Fruit fly (Drosophila melanogaster) whole organism, prepupa: ENCODE measurements around the gene Jhbp16.

Experiments
- Blimp-1 ChIP-seq: fragments of 200-800 bp; sonication (Bioruptor generic); optimal IDR thresholded peaks from 3 replicates; lab custom pipeline; 2017; ENCODE audit warnings: missing biosample characterization, missing genetic modification characterization, mild to moderate bottlenecking, moderate library complexity, missing genetic modification reagents
- CG10669 ChIP-seq: fragments of 200-800 bp; sonication (Bioruptor generic); optimal IDR thresholded peaks from 3 replicates; lab custom pipeline; 2018; ENCODE audit warnings: missing biosample characterization, mild to moderate bottlenecking, missing genetic modification characterization, moderate library complexity
- CG11762 ChIP-seq: fragments of 200-800 bp; sonication (Bioruptor generic); optimal IDR thresholded peaks from 3 replicates; lab custom pipeline; 2016; ENCODE audit warnings: missing biosample characterization, missing genetic modification characterization; ENCODE audit not compliant: insufficient read depth
- CG11902 ChIP-seq: fragments of 200-800 bp; sonication (Bioruptor generic); optimal IDR thresholded peaks from 3 replicates; lab custom pipeline; 2016; ENCODE audit warnings: missing biosample characterization, missing genetic modification characterization
- CG15336 ChIP-seq: fragments of 200-800 bp; sonication (Bioruptor generic); IDR thresholded peaks from 2 replicates; pipeline ENCODE4 v1.3.6; 2022; ENCODE audit warnings: missing biosample characterization, missing genetic modification characterization
- CG16779 ChIP-seq: fragments of 200-800 bp; sonication (Bioruptor generic); optimal IDR thresholded peaks from 3 replicates; lab custom pipeline; 2017; ENCODE audit warnings: missing biosample characterization, mild to moderate bottlenecking, missing genetic modification characterization
- CG3032 ChIP-seq: fragments of 200-800 bp; optimal IDR thresholded peaks from 2 replicates; lab custom pipeline; 2019; ENCODE audit warnings: missing biosample characterization, mild to moderate bottlenecking, missing genetic modification characterization, moderate library complexity
- CG32006 ChIP-seq: fragments of 200-800 bp; sonication (Bioruptor generic); optimal IDR thresholded peaks from 3 replicates; lab custom pipeline; 2017; ENCODE audit warnings: missing biosample characterization, mild to moderate bottlenecking, missing genetic modification characterization
- CG4318 ChIP-seq: fragments of 200-800 bp; sonication (Bioruptor generic); optimal IDR thresholded peaks from 3 replicates; lab custom pipeline; 2017; ENCODE audit warnings: missing biosample characterization, mild to moderate bottlenecking, missing genetic modification characterization
- CG6163 ChIP-seq: fragments of 200-800 bp; sonication (Bioruptor generic); IDR thresholded peaks from 3 replicates; pipeline ENCODE4 v1.3.6; 2022; ENCODE audit warnings: missing biosample characterization, missing genetic modification characterization
- CG6276 ChIP-seq: fragments of 200-800 bp; sonication (Bioruptor generic); optimal IDR thresholded peaks from 2 replicates; lab custom pipeline; 2017; ENCODE audit warnings: missing biosample characterization, mild to moderate bottlenecking, missing genetic modification characterization
- CG6792 ChIP-seq: fragments of 200-800 bp; sonication (Bioruptor generic); optimal IDR thresholded peaks from 3 replicates; lab custom pipeline; 2016; ENCODE audit warnings: missing biosample characterization, missing genetic modification characterization
- CG6808 ChIP-seq: fragments of 200-800 bp; sonication (Bioruptor generic); optimal IDR thresholded peaks from 3 replicates; lab custom pipeline; 2017; ENCODE audit warnings: missing biosample characterization, missing genetic modification characterization, mild to moderate bottlenecking, moderate library complexity, missing genetic modification reagents
- CG6854 ChIP-seq: fragments of 200-800 bp; sonication (Bioruptor generic); optimal IDR thresholded peaks from 2 replicates; lab custom pipeline; 2017; ENCODE audit warnings: missing biosample characterization, mild to moderate bottlenecking, missing genetic modification characterization
- CG7368 ChIP-seq: fragments of 200-800 bp; sonication (Bioruptor generic); optimal IDR thresholded peaks from 3 replicates; lab custom pipeline; 2016; ENCODE audit warnings: missing biosample characterization, missing genetic modification characterization
- CG8119 ChIP-seq: fragments of 200-800 bp; sonication (Bioruptor generic); IDR thresholded peaks from 3 replicates; pipeline ENCODE4 v1.3.6; 2022; ENCODE audit warnings: missing biosample characterization, missing genetic modification characterization
- CG8319 ChIP-seq: fragments of 200-800 bp; sonication (Bioruptor generic); optimal IDR thresholded peaks from 3 replicates; lab custom pipeline; 2016; ENCODE audit warnings: missing biosample characterization, missing genetic modification characterization
- CG8632 ChIP-seq: fragments of 200-800 bp; sonication (Bioruptor generic); optimal IDR thresholded peaks from 3 replicates; lab custom pipeline; 2016; ENCODE audit warnings: missing biosample characterization, missing genetic modification characterization
- CG9139 ChIP-seq: fragments of 200-800 bp; sonication (Bioruptor generic); optimal IDR thresholded peaks from 3 replicates; lab custom pipeline; 2017; ENCODE audit warnings: missing biosample characterization, mild to moderate bottlenecking, missing genetic modification characterization
- Eip75B ChIP-seq: fragments of 200-800 bp; sonication (Bioruptor generic); optimal IDR thresholded peaks from 3 replicates; lab custom pipeline; 2016; ENCODE audit warnings: missing biosample characterization, missing genetic modification characterization
- Eip78C ChIP-seq: fragments of 200-800 bp; sonication (Bioruptor generic); peaks from one replicate; lab custom pipeline; 2016; ENCODE audit warnings: missing biosample characterization, missing genetic modification characterization
- Eip93F ChIP-seq: fragments of 200-800 bp; sonication (Bioruptor generic); optimal IDR thresholded peaks from 2 replicates; lab custom pipeline; 2016; ENCODE audit warnings: missing biosample characterization, mild to moderate bottlenecking, missing genetic modification characterization
- Ets96B ChIP-seq: fragments of 200-800 bp; optimal IDR thresholded peaks from 2 replicates; lab custom pipeline; 2019; ENCODE audit warnings: missing biosample characterization, mild to moderate bottlenecking, missing genetic modification characterization, moderate library complexity
- Gug ChIP-seq: fragments of 200-800 bp; sonication (Bioruptor generic); IDR thresholded peaks from 2 replicates; pipeline ENCODE4 v1.3.6; 2022; ENCODE audit warnings: missing biosample characterization, missing genetic modification characterization
- Hr38 ChIP-seq: sonication (Bioruptor generic); optimal IDR thresholded peaks from 2 replicates; lab custom pipeline; 2016; ENCODE audit warnings: missing biosample characterization, missing genetic modification characterization
- Hr4 ChIP-seq: fragments of 200-800 bp; sonication (Bioruptor generic); optimal IDR thresholded peaks from 3 replicates; lab custom pipeline; 2016; ENCODE audit warnings: missing biosample characterization, missing genetic modification characterization
- Lpt ChIP-seq: fragments of 200-800 bp; sonication (Bioruptor generic); optimal IDR thresholded peaks from 3 replicates; lab custom pipeline; 2016; ENCODE audit warnings: missing biosample characterization, missing genetic modification characterization
- Met ChIP-seq: fragments of 200-800 bp; sonication (Bioruptor generic); optimal IDR thresholded peaks from 3 replicates; lab custom pipeline; 2016; ENCODE audit warnings: missing biosample characterization, missing genetic modification characterization
- Smox ChIP-seq: fragments of 200-800 bp; sonication (Bioruptor generic); optimal IDR thresholded peaks from 3 replicates; lab custom pipeline; 2016; ENCODE audit warnings: missing biosample characterization, missing genetic modification characterization
- Sox102F ChIP-seq: fragments of 200-800 bp; sonication (Bioruptor generic); optimal IDR thresholded peaks from 2 replicates; lab custom pipeline; 2016; ENCODE audit warnings: missing biosample characterization, mild to moderate bottlenecking, missing genetic modification characterization
- Sox14 ChIP-seq: fragments of 200-800 bp; sonication (Bioruptor generic); optimal IDR thresholded peaks from 3 replicates; lab custom pipeline; 2016; ENCODE audit warnings: missing biosample characterization, missing genetic modification characterization
- Sox15 ChIP-seq: fragments of 200-800 bp; sonication (Bioruptor generic); optimal IDR thresholded peaks from 3 replicates; lab custom pipeline; 2016; ENCODE audit warnings: missing biosample characterization, missing genetic modification characterization
- acj6 ChIP-seq: fragments of 200-800 bp; sonication (Bioruptor generic); optimal IDR thresholded peaks from 3 replicates; lab custom pipeline; 2016; ENCODE audit warnings: missing biosample characterization, missing genetic modification characterization
- cyc ChIP-seq: fragments of 200-800 bp; sonication (Bioruptor generic); optimal IDR thresholded peaks from 3 replicates; lab custom pipeline; 2016; ENCODE audit warnings: missing biosample characterization, missing genetic modification characterization
- dac ChIP-seq: fragments of 200-800 bp; sonication (Bioruptor generic); optimal IDR thresholded peaks from 2 replicates; lab custom pipeline; 2017; ENCODE audit warnings: missing biosample characterization, mild to moderate bottlenecking, missing genetic modification characterization
- eg ChIP-seq: fragments of 200-800 bp; sonication (Bioruptor generic); IDR thresholded peaks from 3 replicates; pipeline ENCODE4 v1.3.6; 2022; ENCODE audit warnings: missing biosample characterization, missing genetic modification characterization
- esn ChIP-seq: fragments of 200-800 bp; sonication (Bioruptor generic); optimal IDR thresholded peaks from 2 replicates; lab custom pipeline; 2016; ENCODE audit warnings: missing biosample characterization, mild to moderate bottlenecking, missing genetic modification characterization, moderate library complexity
- fd59A ChIP-seq: fragments of 200-800 bp; sonication (Bioruptor generic); optimal IDR thresholded peaks from 2 replicates; lab custom pipeline; 2017; ENCODE audit warnings: missing biosample characterization, mild to moderate bottlenecking, missing genetic modification characterization, missing genetic modification reagents
- fkh ChIP-seq: fragments of 200-800 bp; sonication (Bioruptor generic); optimal IDR thresholded peaks from 3 replicates; lab custom pipeline; 2017; ENCODE audit warnings: missing biosample characterization, mild to moderate bottlenecking, missing genetic modification characterization, moderate library complexity
- lz ChIP-seq: fragments of 200-800 bp; sonication (Bioruptor generic); optimal IDR thresholded peaks from 3 replicates; lab custom pipeline; 2016; ENCODE audit warnings: missing biosample characterization, missing genetic modification characterization
- net ChIP-seq: fragments of 200-800 bp; sonication (Bioruptor generic); optimal IDR thresholded peaks from 3 replicates; lab custom pipeline; 2016; ENCODE audit warnings: missing biosample characterization, missing genetic modification characterization
- salr ChIP-seq, 2 experiments: fragments of 200-800 bp; sonication (Bioruptor generic); optimal IDR thresholded peaks; 3 replicates each; lab custom pipeline; 2016 to 2018; ENCODE audit warnings: missing biosample characterization in 2 of 2, missing genetic modification characterization in 2 of 2, mild to moderate bottlenecking in 1 of 2
- spab ChIP-seq: fragments of 200-800 bp; sonication (Bioruptor generic); optimal IDR thresholded peaks from 2 replicates; lab custom pipeline; 2017; ENCODE audit warnings: missing biosample characterization, mild to moderate bottlenecking, missing genetic modification characterization, missing genetic modification reagents
- ss ChIP-seq, 2 experiments: fragments of 200-800 bp; sonication (Bioruptor generic); optimal IDR thresholded peaks; 2 replicates in 1 of 2; 3 replicates in 1 of 2; lab custom pipeline; 2017 to 2018; ENCODE audit warnings: mild to moderate bottlenecking in 2 of 2, missing biosample characterization in 2 of 2, missing genetic modification characterization in 2 of 2, moderate library complexity in 1 of 2
- svp ChIP-seq: fragments of 200-800 bp; sonication (Bioruptor generic); peaks from one replicate; lab custom pipeline; 2016; ENCODE audit warnings: missing biosample characterization, missing genetic modification characterization
- topi ChIP-seq: fragments of 200-800 bp; sonication (Bioruptor generic); optimal IDR thresholded peaks from 3 replicates; lab custom pipeline; 2016; ENCODE audit warnings: missing biosample characterization, missing genetic modification characterization

The Jhbp16 gene

dm6 chr3R:21629373-21630145 is 34.6 kb upstream of the Jhbp16 start:
- TF ChIP-seq Met (GFP tag; lab: Kevin White, UChicago) (no peak), CG15336 (GFP tag; lab: Robert Waterston, UW) (peak; percentile 48; the same call in 1 of the 2 replicates), CG8632 (GFP tag; lab: Kevin White, UChicago) (no peak), CG16779 (tag; lab: Kevin White, UChicago) (peak; percentile 10), CG6276 (GFP tag; lab: Kevin White, UChicago) (peak; percentile 52), CG6808 (GFP tag; lab: Kevin White, UChicago) (no peak), CG6163 (GFP tag; lab: Robert Waterston, UW) (peak; percentile 36; the same call in 1 of the 3 replicates), fkh (GFP tag; lab: Kevin White, UChicago) (peak; percentile 97), eg (GFP tag; lab: Robert Waterston, UW) (peak; percentile 44; the same call in 1 of the 3 replicates), svp (GFP tag; lab: Kevin White, UChicago) (peak; percentile 32), Hr4 (peak; percentile 5), CG8119 (GFP tag; lab: Robert Waterston, UW) (peak; percentile 47; the same call in 2 of the 3 replicates)
- TF ChIP-seq, all 60 proteins: peak for 9

DNA sequence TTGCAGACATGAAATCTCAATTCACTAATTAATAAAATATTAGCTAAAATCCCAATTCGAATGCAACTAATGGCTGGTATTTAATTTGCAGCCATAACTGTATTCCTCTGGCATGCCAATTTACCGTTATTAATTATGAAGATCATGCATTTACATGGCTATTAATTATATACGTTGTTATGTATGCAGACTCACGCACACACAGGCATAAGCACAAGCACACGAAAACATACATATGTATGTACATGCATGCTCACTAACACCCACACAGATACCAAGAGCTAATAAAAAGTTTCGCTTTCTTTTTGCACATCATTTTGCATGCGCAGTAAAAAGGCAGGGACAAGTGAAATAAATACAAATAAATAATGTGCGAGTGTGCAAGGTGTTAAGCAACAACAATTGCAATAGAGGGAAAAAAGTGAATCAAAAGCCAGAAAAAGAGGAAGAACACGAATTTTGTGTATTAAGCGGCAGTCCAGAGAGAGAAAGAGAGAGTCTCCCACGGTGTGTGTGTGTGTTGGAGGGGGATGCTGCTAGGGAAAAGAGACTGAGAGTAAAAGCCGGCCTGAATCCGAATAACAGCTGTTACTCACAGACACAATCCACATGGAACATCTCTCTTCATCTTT is 33.8 kb upstream of the Jhbp16 start:
- TF ChIP-seq Eip75B (peak; percentile 10), fkh (GFP tag; lab: Kevin White, UChicago) (no peak), svp (GFP tag; lab: Kevin White, UChicago) (no peak), Gug (GFP tag; lab: Robert Waterston, UW) (no peak), lz (no peak), Hr38 (GFP tag; lab: Kevin White, UChicago) (no peak), Met (GFP tag; lab: Kevin White, UChicago) (peak; percentile 39), CG6808 (GFP tag; lab: Kevin White, UChicago) (peak; percentile 53), CG6854 (GFP tag; lab: Kevin White, UChicago) (peak; percentile 52), Hr4 (no peak), Lpt (GFP tag; lab: Kevin White, UChicago) (peak; percentile 60), CG8632 (GFP tag; lab: Kevin White, UChicago) (no peak), Smox (GFP tag; lab: Kevin White, UChicago) (no peak), acj6 (GFP tag; lab: Kevin White, UChicago) (no peak), CG3032 (no peak), CG11762 (GFP tag; lab: Kevin White, UChicago) (no peak), fd59A (GFP tag; lab: Kevin White, UChicago) (no peak), Ets96B (tag; lab: Kevin White, UChicago) (peak; percentile 22), CG11902 (GFP tag; lab: Kevin White, UChicago) (no peak), CG4318 (GFP tag; lab: Kevin White, UChicago) (no peak), Eip78C (GFP tag; lab: Kevin White, UChicago) (peak; percentile 70), ss (GFP tag; optimal IDR thresholded peaks at IDR 0.05; lab: Kevin White, UChicago) (peak; percentile 61 to 66), CG15336 (GFP tag; lab: Robert Waterston, UW) (no peak), Blimp-1 (GFP tag; lab: Kevin White, UChicago) (peak; percentile 90), Sox14 (GFP tag; lab: Kevin White, UChicago) (peak; percentile 14), salr (GFP tag; optimal IDR thresholded peaks at IDR 0.05; lab: Kevin White, UChicago) (no peak), net (GFP tag; lab: Kevin White, UChicago) (no peak), esn (GFP tag; lab: Kevin White, UChicago) (no peak), eg (GFP tag; lab: Robert Waterston, UW) (no peak), Sox102F (peak; percentile 48), CG8319 (GFP tag; lab: Kevin White, UChicago) (no peak), Sox15 (GFP tag; lab: Kevin White, UChicago) (no peak), topi (GFP tag; lab: Kevin White, UChicago) (no peak), spab (GFP tag; lab: Kevin White, UChicago) (peak; percentile 0), CG32006 (no peak), Eip93F (GFP tag; lab: Kevin White, UChicago) (peak; percentile 1), CG9139 (GFP tag; lab: Kevin White, UChicago) (peak; percentile 18), CG6792 (GFP tag; lab: Kevin White, UChicago) (no peak), CG10669 (no peak), cyc (no peak), dac (GFP tag; lab: Kevin White, UChicago) (no peak), CG6163 (GFP tag; lab: Robert Waterston, UW) (no peak), CG7368 (GFP tag; lab: Kevin White, UChicago) (no peak)
